Fruit fly (Drosophila melanogaster): ENCODE measurements around the gene prage.

prage gene

DNA sequence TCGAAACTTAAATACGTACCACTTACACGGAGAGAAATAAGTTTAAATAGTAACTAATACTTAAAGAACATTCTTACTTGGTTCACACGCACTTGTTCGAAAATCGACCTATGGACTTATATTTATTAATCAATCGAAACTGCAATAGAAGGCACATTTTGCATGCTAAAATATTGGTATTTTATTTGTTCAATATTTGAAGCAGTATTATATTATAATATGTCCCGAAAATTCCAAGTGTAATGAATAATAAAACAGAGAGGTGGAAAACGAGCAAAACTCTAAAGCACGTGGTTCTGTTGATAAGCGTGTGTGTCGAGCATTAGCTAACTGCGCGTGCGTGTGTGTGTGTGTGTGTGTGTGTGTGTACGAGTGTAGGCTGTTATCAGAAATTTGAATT is 76.4 kb downstream of the prage start (continued):
- TF ChIP-seq fd59A (GFP tag; optimal IDR thresholded peaks at IDR 0.05) (no peak), Lpt (GFP tag; optimal IDR thresholded peaks at IDR 0.05) (no peak), CG32006 (GFP tag; optimal IDR thresholded peaks at IDR 0.05) (peak; percentile 41), esn (GFP tag; optimal IDR thresholded peaks at IDR 0.05) (peak; percentile 43), Blimp-1 (GFP tag; optimal IDR thresholded peaks at IDR 0.05) (no peak), CG3919 (GFP tag; optimal IDR thresholded peaks at IDR 0.05) (no peak), CG9139 (GFP tag; optimal IDR thresholded peaks at IDR 0.05) (no peak)

DNA sequence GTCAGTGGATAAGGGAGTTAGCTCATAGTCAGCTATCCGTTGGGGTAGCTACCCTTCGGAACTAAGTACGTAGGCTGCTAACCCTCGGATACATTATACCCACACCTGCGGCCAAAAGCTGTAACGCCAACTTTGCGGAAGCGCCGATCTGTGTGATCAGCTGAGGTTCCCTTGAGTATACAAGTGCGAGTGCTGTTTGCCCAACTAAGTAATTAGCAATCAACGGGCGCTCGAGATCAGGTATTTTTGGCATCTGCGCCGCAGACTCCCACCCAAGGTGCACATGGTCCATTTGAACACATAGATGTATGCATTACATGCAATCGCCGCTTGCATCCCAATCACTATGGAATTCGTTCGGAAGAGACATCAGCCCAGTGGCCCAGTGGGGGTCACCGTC is 80.6 kb downstream of the prage start:
- no peak for TF ChIP-seq CG3032 (tag; optimal IDR thresholded peaks at IDR 0.05)
- peak; percentile 27 for TF ChIP-seq svp (GFP tag)
- peak; percentile 81 for TF ChIP-seq fkh (GFP tag; optimal IDR thresholded peaks at IDR 0.05)

DNA sequence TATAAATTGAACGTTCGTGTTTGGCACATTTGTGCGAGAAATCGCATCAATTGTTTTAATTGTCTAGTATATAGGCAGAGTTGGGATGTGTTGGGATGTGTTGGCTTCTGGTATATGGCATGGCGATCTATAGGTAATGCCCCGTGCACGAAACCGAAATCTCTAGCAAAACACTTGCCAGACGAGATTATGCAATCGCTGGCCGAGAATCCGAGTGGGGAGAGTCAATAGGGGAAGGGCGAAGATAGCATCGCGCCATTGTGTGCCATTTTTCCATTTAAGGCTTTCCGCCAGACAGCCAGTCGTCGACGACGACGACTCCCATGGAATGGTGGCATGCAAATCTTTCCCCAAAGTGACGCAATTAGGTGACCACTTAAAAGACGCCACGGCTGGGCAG is 81.4 kb downstream of the prage start:
- TF ChIP-seq Sox14 (GFP tag; optimal IDR thresholded peaks at IDR 0.05) (no peak), fkh (GFP tag; optimal IDR thresholded peaks at IDR 0.05) (no peak), Eip78C (GFP tag) (peak; percentile 43), vri (GFP tag; optimal IDR thresholded peaks at IDR 0.05) (peak; percentile 62), svp (GFP tag) (peak; percentile 76)

DNA sequence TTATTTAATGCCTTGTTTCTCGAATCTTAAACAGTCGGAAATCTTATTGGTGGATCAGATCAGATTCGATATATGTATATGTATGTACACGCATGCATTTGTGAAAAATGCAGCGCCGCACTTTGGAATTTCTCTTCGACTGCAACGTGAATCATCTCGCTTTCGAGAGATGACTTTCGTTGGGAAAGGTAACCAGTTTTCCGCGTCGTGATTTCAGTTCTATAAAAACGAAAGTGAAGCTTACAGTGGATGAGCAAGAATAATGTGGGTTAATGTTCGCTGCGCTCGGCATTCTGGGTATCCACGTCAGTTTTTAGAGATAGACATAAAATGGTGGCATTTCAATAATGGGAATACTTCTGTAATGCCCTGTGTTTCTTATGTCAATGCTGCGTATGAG is 83.1 kb downstream of the prage start:
- TF ChIP-seq Blimp-1 (GFP tag; optimal IDR thresholded peaks at IDR 0.05) (peak; percentile 94), cyc (GFP tag; optimal IDR thresholded peaks at IDR 0.05) (no peak)

dm6 chrX:1858867-1859266 is 85.3 kb downstream of the prage start, which contains the start of gene Lamtor5:
Lamtor5 (minus strand) TSS chrX:1858971.
- TF ChIP-seq esn (GFP tag; optimal IDR thresholded peaks at IDR 0.05): peak; percentile 63
- no peak for TF ChIP-seq CG8319 (GFP tag; optimal IDR thresholded peaks at IDR 0.05)
- TF ChIP-seq CG16779 (tag; optimal IDR thresholded peaks at IDR 0.05): no peak
- TF ChIP-seq CG10669 (GFP tag; optimal IDR thresholded peaks at IDR 0.05): peak; percentile 39
- TF ChIP-seq CG8119 (GFP tag; IDR thresholded peaks at IDR 0.05): peak; percentile 25; the same call in 1 of the 3 replicates
- no peak for TF ChIP-seq spab (GFP tag; optimal IDR thresholded peaks at IDR 0.05)
- peak; percentile 6 for TF ChIP-seq Ets21C (GFP tag; optimal IDR thresholded peaks at IDR 0.05)
- TF ChIP-seq fd85E (GFP tag; optimal IDR thresholded peaks at IDR 0.05): peak; percentile 5
- TF ChIP-seq eg (GFP tag; IDR thresholded peaks at IDR 0.05): peak; percentile 42; the same call in 1 of the 3 replicates
- peak; percentile 47 for TF ChIP-seq CG31627 (GFP tag; optimal IDR thresholded peaks at IDR 0.05)
- TF ChIP-seq pdm3 (GFP tag; optimal IDR thresholded peaks at IDR 0.05): peak; percentile 40
- peak; percentile 82 for TF ChIP-seq Sox14 (GFP tag; optimal IDR thresholded peaks at IDR 0.05)
- no peak for TF ChIP-seq Lpt (GFP tag; optimal IDR thresholded peaks at IDR 0.05)
- TF ChIP-seq achi (GFP tag; optimal IDR thresholded peaks at IDR 0.05): peak; percentile 41
- TF ChIP-seq Hr39 (GFP tag; optimal IDR thresholded peaks at IDR 0.05): peak; percentile 51
- TF ChIP-seq Ets96B (tag; optimal IDR thresholded peaks at IDR 0.05): peak; percentile 36
- peak; percentile 48 for TF ChIP-seq CG10631 (GFP tag; optimal IDR thresholded peaks at IDR 0.05)
- peak; percentile 38 for TF ChIP-seq CG3919 (GFP tag; optimal IDR thresholded peaks at IDR 0.05)
- no peak for TF ChIP-seq CG6276 (GFP tag; optimal IDR thresholded peaks at IDR 0.05)
- TF ChIP-seq Eip93F (GFP tag; optimal IDR thresholded peaks at IDR 0.05): no peak
- TF ChIP-seq fkh (GFP tag; optimal IDR thresholded peaks at IDR 0.05): no peak
- peak; percentile 72 for TF ChIP-seq Eip78C (GFP tag)
- no peak for TF ChIP-seq CG11294 (GFP tag; IDR thresholded peaks at IDR 0.05)
- TF ChIP-seq vri (GFP tag; optimal IDR thresholded peaks at IDR 0.05): peak; percentile 45
- TF ChIP-seq Sox102F (GFP tag; optimal IDR thresholded peaks at IDR 0.05): peak; percentile 69
- no peak for TF ChIP-seq Sox15 (GFP tag; optimal IDR thresholded peaks at IDR 0.05)
- TF ChIP-seq dac (GFP tag; optimal IDR thresholded peaks at IDR 0.05): no peak
- no peak for TF ChIP-seq Hr38 (GFP tag; optimal IDR thresholded peaks at IDR 0.05)
- no peak for TF ChIP-seq Gug (GFP tag; IDR thresholded peaks at IDR 0.05)
- no peak for TF ChIP-seq CG11762 (GFP tag; optimal IDR thresholded peaks at IDR 0.05; ENCODE audit: insufficient read depth)
- peak; percentile 49 for TF ChIP-seq acj6 (GFP tag; optimal IDR thresholded peaks at IDR 0.05)
- TF ChIP-seq net (GFP tag; optimal IDR thresholded peaks at IDR 0.05): peak; percentile 44
- TF ChIP-seq CG15336 (GFP tag; IDR thresholded peaks at IDR 0.05): peak; percentile 55
- TF ChIP-seq CG34406 (GFP tag; optimal IDR thresholded peaks at IDR 0.05): peak; percentile 22
- TF ChIP-seq CG8632 (GFP tag; optimal IDR thresholded peaks at IDR 0.05): peak; percentile 36
- TF ChIP-seq CG32006 (GFP tag; optimal IDR thresholded peaks at IDR 0.05): peak; percentile 37
- no peak for TF ChIP-seq CG1621 (tag; optimal IDR thresholded peaks at IDR 0.05)
- peak; percentile 83 for TF ChIP-seq svp (GFP tag)
- TF ChIP-seq OdsH (GFP tag; optimal IDR thresholded peaks at IDR 0.05): peak; percentile 34
